Fruit fly (Drosophila melanogaster) whole organism, prepupa: ENCODE data around the gene GABPI.

Experiments used
- Blimp-1 ChIP-seq: fragments of 200-800 bp; sonication (Bioruptor generic); optimal IDR thresholded peaks from 3 replicates; lab custom pipeline; 2017; ENCODE audit warnings: missing biosample characterization, missing genetic modification characterization, mild to moderate bottlenecking, moderate library complexity, missing genetic modification reagents
- CG10669 ChIP-seq: fragments of 200-800 bp; sonication (Bioruptor generic); optimal IDR thresholded peaks from 3 replicates; lab custom pipeline; 2018; ENCODE audit warnings: missing biosample characterization, mild to moderate bottlenecking, missing genetic modification characterization, moderate library complexity
- CG11762 ChIP-seq: fragments of 200-800 bp; sonication (Bioruptor generic); optimal IDR thresholded peaks from 3 replicates; lab custom pipeline; 2016; ENCODE audit warnings: missing biosample characterization, missing genetic modification characterization; ENCODE audit not compliant: insufficient read depth
- CG11902 ChIP-seq: fragments of 200-800 bp; sonication (Bioruptor generic); optimal IDR thresholded peaks from 3 replicates; lab custom pipeline; 2016; ENCODE audit warnings: missing biosample characterization, missing genetic modification characterization
- CG1621 ChIP-seq: fragments of 200-800 bp; sonication (Bioruptor generic); optimal IDR thresholded peaks from 3 replicates; lab custom pipeline; 2018; ENCODE audit warnings: missing biosample characterization, mild to moderate bottlenecking, missing genetic modification characterization
- CG16779 ChIP-seq: fragments of 200-800 bp; sonication (Bioruptor generic); optimal IDR thresholded peaks from 3 replicates; lab custom pipeline; 2017; ENCODE audit warnings: missing biosample characterization, mild to moderate bottlenecking, missing genetic modification characterization
- CG3032 ChIP-seq: fragments of 200-800 bp; optimal IDR thresholded peaks from 2 replicates; lab custom pipeline; 2019; ENCODE audit warnings: missing biosample characterization, mild to moderate bottlenecking, missing genetic modification characterization, moderate library complexity
- CG31627 ChIP-seq: fragments of 200-800 bp; sonication (Bioruptor generic); optimal IDR thresholded peaks from 3 replicates; lab custom pipeline; 2016; ENCODE audit warnings: missing biosample characterization, missing genetic modification characterization
- CG32006 ChIP-seq: fragments of 200-800 bp; sonication (Bioruptor generic); optimal IDR thresholded peaks from 3 replicates; lab custom pipeline; 2017; ENCODE audit warnings: missing biosample characterization, mild to moderate bottlenecking, missing genetic modification characterization
- CG6163 ChIP-seq: fragments of 200-800 bp; sonication (Bioruptor generic); IDR thresholded peaks from 3 replicates; pipeline ENCODE4 v1.3.6; 2022; ENCODE audit warnings: missing biosample characterization, missing genetic modification characterization
- CG6792 ChIP-seq: fragments of 200-800 bp; sonication (Bioruptor generic); optimal IDR thresholded peaks from 3 replicates; lab custom pipeline; 2016; ENCODE audit warnings: missing biosample characterization, missing genetic modification characterization
- CG6808 ChIP-seq: fragments of 200-800 bp; sonication (Bioruptor generic); optimal IDR thresholded peaks from 3 replicates; lab custom pipeline; 2017; ENCODE audit warnings: missing biosample characterization, missing genetic modification characterization, mild to moderate bottlenecking, moderate library complexity, missing genetic modification reagents
- CG6854 ChIP-seq: fragments of 200-800 bp; sonication (Bioruptor generic); optimal IDR thresholded peaks from 2 replicates; lab custom pipeline; 2017; ENCODE audit warnings: missing biosample characterization, mild to moderate bottlenecking, missing genetic modification characterization
- CG8319 ChIP-seq: fragments of 200-800 bp; sonication (Bioruptor generic); optimal IDR thresholded peaks from 3 replicates; lab custom pipeline; 2016; ENCODE audit warnings: missing biosample characterization, missing genetic modification characterization
- Eip75B ChIP-seq: fragments of 200-800 bp; sonication (Bioruptor generic); optimal IDR thresholded peaks from 3 replicates; lab custom pipeline; 2016; ENCODE audit warnings: missing biosample characterization, missing genetic modification characterization
- Eip78C ChIP-seq: fragments of 200-800 bp; sonication (Bioruptor generic); peaks from one replicate; lab custom pipeline; 2016; ENCODE audit warnings: missing biosample characterization, missing genetic modification characterization
- Gug ChIP-seq: fragments of 200-800 bp; sonication (Bioruptor generic); IDR thresholded peaks from 2 replicates; pipeline ENCODE4 v1.3.6; 2022; ENCODE audit warnings: missing biosample characterization, missing genetic modification characterization
- Hr38 ChIP-seq: sonication (Bioruptor generic); optimal IDR thresholded peaks from 2 replicates; lab custom pipeline; 2016; ENCODE audit warnings: missing biosample characterization, missing genetic modification characterization
- Hr4 ChIP-seq: fragments of 200-800 bp; sonication (Bioruptor generic); optimal IDR thresholded peaks from 3 replicates; lab custom pipeline; 2016; ENCODE audit warnings: missing biosample characterization, missing genetic modification characterization
- Lpt ChIP-seq: fragments of 200-800 bp; sonication (Bioruptor generic); optimal IDR thresholded peaks from 3 replicates; lab custom pipeline; 2016; ENCODE audit warnings: missing biosample characterization, missing genetic modification characterization
- OdsH ChIP-seq: fragments of 200-800 bp; sonication (Bioruptor generic); optimal IDR thresholded peaks from 3 replicates; lab custom pipeline; 2016; ENCODE audit warnings: missing biosample characterization, missing genetic modification characterization
- Smox ChIP-seq: fragments of 200-800 bp; sonication (Bioruptor generic); optimal IDR thresholded peaks from 3 replicates; lab custom pipeline; 2016; ENCODE audit warnings: missing biosample characterization, missing genetic modification characterization
- Sox14 ChIP-seq: fragments of 200-800 bp; sonication (Bioruptor generic); optimal IDR thresholded peaks from 3 replicates; lab custom pipeline; 2016; ENCODE audit warnings: missing biosample characterization, missing genetic modification characterization
- Sox15 ChIP-seq: fragments of 200-800 bp; sonication (Bioruptor generic); optimal IDR thresholded peaks from 3 replicates; lab custom pipeline; 2016; ENCODE audit warnings: missing biosample characterization, missing genetic modification characterization
- cyc ChIP-seq: fragments of 200-800 bp; sonication (Bioruptor generic); optimal IDR thresholded peaks from 3 replicates; lab custom pipeline; 2016; ENCODE audit warnings: missing biosample characterization, missing genetic modification characterization
- dac ChIP-seq: fragments of 200-800 bp; sonication (Bioruptor generic); optimal IDR thresholded peaks from 2 replicates; lab custom pipeline; 2017; ENCODE audit warnings: missing biosample characterization, mild to moderate bottlenecking, missing genetic modification characterization
- dsx ChIP-seq: fragments of 200-800 bp; optimal IDR thresholded peaks from 3 replicates; lab custom pipeline; 2019; ENCODE audit warnings: missing biosample characterization, mild to moderate bottlenecking, missing genetic modification characterization, moderate library complexity; ENCODE audit not compliant: poor library complexity, severe bottlenecking
- eg ChIP-seq: fragments of 200-800 bp; sonication (Bioruptor generic); IDR thresholded peaks from 3 replicates; pipeline ENCODE4 v1.3.6; 2022; ENCODE audit warnings: missing biosample characterization, missing genetic modification characterization
- esn ChIP-seq: fragments of 200-800 bp; sonication (Bioruptor generic); optimal IDR thresholded peaks from 2 replicates; lab custom pipeline; 2016; ENCODE audit warnings: missing biosample characterization, mild to moderate bottlenecking, missing genetic modification characterization, moderate library complexity
- fd59A ChIP-seq: fragments of 200-800 bp; sonication (Bioruptor generic); optimal IDR thresholded peaks from 2 replicates; lab custom pipeline; 2017; ENCODE audit warnings: missing biosample characterization, mild to moderate bottlenecking, missing genetic modification characterization, missing genetic modification reagents
- fd85E ChIP-seq: fragments of 200-800 bp; sonication (Bioruptor generic); optimal IDR thresholded peaks from 3 replicates; lab custom pipeline; 2016; ENCODE audit warnings: missing biosample characterization, missing genetic modification characterization
- lz ChIP-seq: fragments of 200-800 bp; sonication (Bioruptor generic); optimal IDR thresholded peaks from 3 replicates; lab custom pipeline; 2016; ENCODE audit warnings: missing biosample characterization, missing genetic modification characterization
- net ChIP-seq: fragments of 200-800 bp; sonication (Bioruptor generic); optimal IDR thresholded peaks from 3 replicates; lab custom pipeline; 2016; ENCODE audit warnings: missing biosample characterization, missing genetic modification characterization
- salr ChIP-seq, 2 experiments: fragments of 200-800 bp; sonication (Bioruptor generic); optimal IDR thresholded peaks; 3 replicates each; lab custom pipeline; 2016 to 2018; ENCODE audit warnings: missing biosample characterization in 2 of 2, missing genetic modification characterization in 2 of 2, mild to moderate bottlenecking in 1 of 2
- spab ChIP-seq: fragments of 200-800 bp; sonication (Bioruptor generic); optimal IDR thresholded peaks from 2 replicates; lab custom pipeline; 2017; ENCODE audit warnings: missing biosample characterization, mild to moderate bottlenecking, missing genetic modification characterization, missing genetic modification reagents
- svp ChIP-seq: fragments of 200-800 bp; sonication (Bioruptor generic); peaks from one replicate; lab custom pipeline; 2016; ENCODE audit warnings: missing biosample characterization, missing genetic modification characterization
- topi ChIP-seq: fragments of 200-800 bp; sonication (Bioruptor generic); optimal IDR thresholded peaks from 3 replicates; lab custom pipeline; 2016; ENCODE audit warnings: missing biosample characterization, missing genetic modification characterization
- vri ChIP-seq: fragments of 200-800 bp; sonication (Bioruptor generic); optimal IDR thresholded peaks from 3 replicates; lab custom pipeline; 2016; ENCODE audit warnings: missing biosample characterization, mild to moderate bottlenecking, missing genetic modification characterization

The GABPI gene

dm6 chr2L:3004601-3005000 is 25.7 kb upstream of the GABPI start (continued):
- TF ChIP-seq topi (GFP tag; lab: Kevin White, UChicago) (peak; percentile 29), CG31627 (peak; percentile 47), OdsH (GFP tag; lab: Kevin White, UChicago) (peak; percentile 36), Gug (no peak), CG6854 (GFP tag; lab: Kevin White, UChicago) (peak; percentile 22), Eip75B (GFP tag; lab: Kevin White, UChicago) (peak; percentile 63), Hr4 (GFP tag; lab: Kevin White, UChicago) (no peak), vri (peak; percentile 7), Sox15 (peak; percentile 2), Hr38 (GFP tag; lab: Kevin White, UChicago) (no peak), dac (GFP tag; lab: Kevin White, UChicago) (no peak), CG32006 (GFP tag; lab: Kevin White, UChicago) (peak; percentile 3)

DNA sequence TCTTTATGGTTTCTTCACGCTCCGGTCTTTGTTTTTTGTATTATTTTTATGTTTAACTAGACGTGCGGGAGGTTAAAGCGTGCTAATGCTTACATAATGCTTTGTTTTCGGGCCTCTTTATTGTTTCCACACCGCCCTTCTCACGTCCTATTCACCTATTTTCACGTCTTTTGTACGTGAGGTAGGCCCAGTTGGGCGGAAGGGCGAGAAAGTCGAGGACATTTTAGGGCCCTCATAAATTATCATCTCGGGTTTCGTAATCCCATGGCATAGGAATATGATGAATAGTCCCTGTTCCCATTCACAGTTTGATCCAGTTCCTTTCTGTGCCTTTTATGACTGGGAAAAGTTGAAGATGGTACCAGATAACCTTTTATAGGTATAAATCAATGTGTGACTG is 24.9 kb upstream of the GABPI start:
- TF ChIP-seq CG10669 (no peak), net (GFP tag; lab: Kevin White, UChicago) (no peak), dac (GFP tag; lab: Kevin White, UChicago) (no peak), CG8319 (GFP tag; lab: Kevin White, UChicago) (no peak), eg (no peak), fd85E (GFP tag; lab: Kevin White, UChicago) (no peak), CG3032 (no peak), spab (GFP tag; lab: Kevin White, UChicago) (no peak)
- TF ChIP-seq, all 60 proteins: peak for 0

DNA sequence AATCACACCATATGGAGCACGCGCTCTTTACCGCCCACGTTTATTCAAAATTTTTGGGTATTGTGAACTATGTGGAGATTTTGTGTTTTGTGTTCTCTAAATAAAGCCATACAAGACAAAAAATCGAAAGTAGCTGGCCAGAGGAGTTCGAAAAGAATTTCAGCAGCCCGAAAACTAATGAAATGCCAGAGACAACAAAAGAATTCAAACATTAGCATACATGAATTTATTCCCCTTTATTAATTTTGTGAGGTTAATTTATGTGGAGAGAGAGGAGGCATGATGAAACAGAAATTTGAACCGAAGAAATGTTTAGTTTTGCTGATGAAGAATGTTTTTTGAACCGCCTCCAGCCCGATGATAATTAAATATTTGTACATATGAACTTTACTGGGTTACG is 24.1 kb upstream of the GABPI start:
- TF ChIP-seq net (GFP tag; lab: Kevin White, UChicago) (no peak), Smox (GFP tag; lab: Kevin White, UChicago) (no peak), CG6808 (GFP tag; lab: Kevin White, UChicago) (no peak), CG6163 (no peak), CG11902 (GFP tag; lab: Kevin White, UChicago) (no peak), CG3032 (no peak), OdsH (GFP tag; lab: Kevin White, UChicago) (no peak), salr (GFP tag; optimal IDR thresholded peaks at IDR 0.05; lab: Kevin White, UChicago) (no peak), CG11762 (GFP tag; lab: Kevin White, UChicago) (no peak), Sox15 (no peak), fd59A (no peak), CG6792 (GFP tag; lab: Kevin White, UChicago) (no peak), spab (GFP tag; lab: Kevin White, UChicago) (no peak)

DNA sequence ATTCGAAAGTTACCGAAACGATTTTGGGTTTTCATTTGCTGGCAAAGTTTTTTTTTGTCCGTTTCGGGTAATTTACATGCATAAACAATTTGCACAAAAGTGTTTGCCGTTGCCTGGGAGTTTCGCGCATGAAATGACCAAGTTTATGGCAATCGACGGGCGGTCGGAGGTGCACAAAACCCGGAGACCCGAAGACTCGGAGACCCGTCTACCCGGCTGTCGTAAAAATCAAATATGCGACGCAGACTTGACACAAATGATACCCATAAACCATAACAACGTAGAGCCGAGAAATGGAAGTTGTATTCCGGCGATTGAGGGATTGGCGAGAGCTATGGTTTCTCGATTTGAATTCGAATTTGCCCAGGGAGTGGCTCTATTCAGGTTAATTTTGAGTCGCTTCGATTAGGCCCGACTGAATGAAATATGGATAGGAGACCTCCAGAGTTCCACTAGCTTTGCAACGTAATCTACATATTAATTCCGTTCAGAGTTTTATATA is 23.4 kb upstream of the GABPI start:
- no peak for TF ChIP-seq spab (GFP tag; lab: Kevin White, UChicago)

DNA sequence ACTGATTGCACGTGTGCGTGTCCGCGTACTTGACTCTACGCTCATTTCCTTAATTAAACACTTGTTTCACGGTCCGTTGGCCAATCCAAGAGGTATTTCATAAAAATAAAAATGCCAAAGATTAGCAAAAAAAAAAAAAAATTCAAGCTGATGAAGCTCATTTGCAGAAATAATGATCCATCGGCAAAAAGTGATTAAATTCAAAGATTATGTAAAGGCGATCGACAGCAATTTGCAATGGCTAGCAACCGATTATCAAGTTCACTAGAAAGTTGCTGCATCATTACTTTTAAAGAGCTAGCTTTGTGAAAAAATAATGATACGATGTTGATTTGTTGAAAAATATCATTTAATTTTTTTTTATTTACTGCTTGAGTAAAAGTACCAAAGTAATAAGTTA is 20.9 kb upstream of the GABPI start:
- no peak for TF ChIP-seq CG6808 (GFP tag; lab: Kevin White, UChicago)
- TF ChIP-seq CG16779 (tag; lab: Kevin White, UChicago), result no peak
- no peak for TF ChIP-seq cyc (GFP tag; lab: Kevin White, UChicago)
- no peak for TF ChIP-seq lz (GFP tag; lab: Kevin White, UChicago)
- TF ChIP-seq dsx (GFP tag; lab: Kevin White, UChicago), result no peak
- TF ChIP-seq eg, result no peak
- TF ChIP-seq CG11762 (GFP tag; lab: Kevin White, UChicago), result no peak
- no peak for TF ChIP-seq salr (GFP tag; optimal IDR thresholded peaks at IDR 0.05; lab: Kevin White, UChicago)
- no peak for TF ChIP-seq Lpt
- TF ChIP-seq CG8319 (GFP tag; lab: Kevin White, UChicago), result no peak
- no peak for TF ChIP-seq svp (GFP tag; lab: Kevin White, UChicago)
- no peak for TF ChIP-seq Eip78C (GFP tag; lab: Kevin White, UChicago)
- TF ChIP-seq esn (GFP tag; lab: Kevin White, UChicago), result no peak
- TF ChIP-seq Sox14 (GFP tag; lab: Kevin White, UChicago), result no peak
- TF ChIP-seq Blimp-1 (GFP tag; lab: Kevin White, UChicago), result no peak
- no peak for TF ChIP-seq CG1621 (tag; lab: Kevin White, UChicago)
- TF ChIP-seq Hr4 (GFP tag; lab: Kevin White, UChicago), result no peak
- no peak for TF ChIP-seq Hr38 (GFP tag; lab: Kevin White, UChicago)
- TF ChIP-seq Smox (GFP tag; lab: Kevin White, UChicago), result no peak
